Worm (Caenorhabditis elegans): ENCODE measurements around the gene swsn-6.

ce11 chrIV:5388477-5389065 lies 6.3 kb upstream of the swsn-6 start, which contains the start of gene elo-6:
- no peak for TF ChIP-seq ceh-36 (tag; optimal IDR thresholded peaks at IDR 0.05)
- no peak for TF ChIP-seq sea-1 (GFP tag; conservative IDR thresholded peaks at IDR 0.05)
- TF ChIP-seq ama-1 (optimal IDR thresholded peaks at IDR 0.05) = no peak
- TF ChIP-seq F13C5.2 (tag; optimal IDR thresholded peaks at IDR 0.05) = no peak
- TF ChIP-seq tra-4 (tag; optimal IDR thresholded peaks at IDR 0.05) = no peak

All from whole organism, early embryonic.